Worm (Caenorhabditis elegans) whole organism, midembryonic: ENCODE results near the gene srw-61.

Experiments
- T22C8.4 ChIP-seq: fragments of 200-800 bp; sonication (Bioruptor generic); IDR thresholded peaks from 2 replicates; pipeline ENCODE4 v1.3.6; 2022; ENCODE audit warnings: missing genetic modification characterization, missing compliant biosample characterization
- flt-1 ChIP-seq: fragments of 200-800 bp; sonication (Bioruptor generic); IDR thresholded peaks from 2 replicates; pipeline ENCODE4 v1.3.6; 2022; ENCODE audit warnings: missing genetic modification characterization, missing compliant biosample characterization
- klf-2 ChIP-seq: fragments of 200-800 bp; sonication (Bioruptor generic); conservative IDR thresholded peaks from 2 replicates; pipeline ENCODE4 v1.3.6; 2022; ENCODE audit warnings: missing genetic modification reagents, missing genetic modification characterization, missing compliant biosample characterization
- med-1 ChIP-seq: sonication (generic microtip); optimal IDR thresholded peaks from 2 replicates; lab custom pipeline; 2017; ENCODE audit warnings: missing genetic modification characterization, mild to moderate bottlenecking, missing compliant biosample characterization, antibody characterized with exemption, missing genetic modification reagents; ENCODE audit not compliant: insufficient read depth
- tab-1 ChIP-seq: fragments of 200-800 bp; sonication (Bioruptor generic); IDR thresholded peaks from 2 replicates; pipeline ENCODE4 v1.3.6; 2022; ENCODE audit warnings: missing genetic modification characterization, missing compliant biosample characterization
- ztf-23 ChIP-seq: fragments of 200-800 bp; sonication (Bioruptor generic); IDR thresholded peaks from 2 replicates; pipeline ENCODE4 v1.3.6; 2022; ENCODE audit warnings: missing genetic modification reagents, missing genetic modification characterization, missing compliant biosample characterization

ce11 chrIV:16196717-16197116, 41.7 kb downstream of the srw-61 start, which contains the start of gene Y7A9A.1:
- TF ChIP-seq klf-2 (GFP tag; lab: Robert Waterston, UW) (no peak), T22C8.4 (GFP tag; lab: Robert Waterston, UW) (no peak), tab-1 (GFP tag; lab: Robert Waterston, UW) (no peak), flt-1 (GFP tag; lab: Robert Waterston, UW) (no peak), med-1 (GFP tag; lab: Kevin White, UChicago) (no peak), ztf-23 (no peak)
